Worm (Caenorhabditis elegans): ENCODE results near the gene egg-3.

ce11 chrII:10894996-10895395, 10.8 kb upstream of the egg-3 start, which contains the start of gene sra-10:
- TF ChIP-seq elt-2 (tag; optimal IDR thresholded peaks at IDR 0.05) (no peak), snpc-4 (tag; optimal IDR thresholded peaks at IDR 0.05) (no peak), ama-1 (optimal IDR thresholded peaks at IDR 0.05) (no peak), nhr-77 (tag; optimal IDR thresholded peaks at IDR 0.05) (no peak), unc-62 (GFP tag; optimal IDR thresholded peaks at IDR 0.05) (no peak), mdl-1 (tag; optimal IDR thresholded peaks at IDR 0.05) (no peak), fkh-10 (GFP tag; optimal IDR thresholded peaks at IDR 0.05) (no peak), ceh-9 (tag; optimal IDR thresholded peaks at IDR 0.05) (no peak), nhr-25 (tag; optimal IDR thresholded peaks at IDR 0.05) (no peak), nhr-28 (tag; optimal IDR thresholded peaks at IDR 0.05) (no peak), ZK546.5 (tag; optimal IDR thresholded peaks at IDR 0.05) (no peak), ztf-11 (tag; optimal IDR thresholded peaks at IDR 0.05) (no peak), elt-1 (tag; optimal IDR thresholded peaks at IDR 0.05) (no peak), zag-1 (tag; optimal IDR thresholded peaks at IDR 0.05) (no peak)
